Fruit fly (Drosophila melanogaster): ENCODE measurements around the gene mid.

Gene mid

DNA sequence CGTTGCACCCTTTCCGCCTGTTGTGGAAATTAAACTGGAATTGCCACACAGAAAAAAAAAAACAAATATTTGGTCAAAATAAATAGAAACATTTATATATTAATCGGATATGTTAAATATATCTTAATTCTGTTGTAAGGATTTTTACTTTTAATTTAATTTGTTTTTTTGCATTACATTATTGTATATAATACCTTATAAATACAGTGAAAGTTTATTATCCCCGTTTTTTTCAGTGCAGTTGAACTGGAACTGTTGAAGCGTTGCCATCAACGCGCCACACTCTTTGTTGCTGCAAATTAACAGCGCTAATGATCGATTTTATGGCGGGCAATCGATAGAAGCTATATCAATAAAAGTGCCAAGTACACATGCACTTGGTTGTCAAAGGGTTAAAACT is 27.1 kb upstream of the mid start (continued):
- TF ChIP-seq spab (GFP tag; optimal IDR thresholded peaks at IDR 0.05) (no peak), CG11762 (GFP tag; optimal IDR thresholded peaks at IDR 0.05; ENCODE audit: insufficient read depth) (no peak), topi (GFP tag; optimal IDR thresholded peaks at IDR 0.05) (peak; percentile 44), CG11294 (GFP tag; IDR thresholded peaks at IDR 0.05) (no peak), CG16779 (tag; optimal IDR thresholded peaks at IDR 0.05) (no peak), CG10669 (GFP tag; optimal IDR thresholded peaks at IDR 0.05) (peak; percentile 16), Sox102F (GFP tag; optimal IDR thresholded peaks at IDR 0.05) (no peak), salr (GFP tag; optimal IDR thresholded peaks at IDR 0.05) (no peak), ss (GFP tag; optimal IDR thresholded peaks at IDR 0.05) (peak; percentile 24 to 31), svp (GFP tag) (peak; percentile 48), CG34406 (GFP tag; optimal IDR thresholded peaks at IDR 0.05) (peak; percentile 50), acj6 (GFP tag; optimal IDR thresholded peaks at IDR 0.05) (peak; percentile 19), Smox (GFP tag; optimal IDR thresholded peaks at IDR 0.05) (peak; percentile 47), CG6276 (GFP tag; optimal IDR thresholded peaks at IDR 0.05) (peak; percentile 8)

DNA sequence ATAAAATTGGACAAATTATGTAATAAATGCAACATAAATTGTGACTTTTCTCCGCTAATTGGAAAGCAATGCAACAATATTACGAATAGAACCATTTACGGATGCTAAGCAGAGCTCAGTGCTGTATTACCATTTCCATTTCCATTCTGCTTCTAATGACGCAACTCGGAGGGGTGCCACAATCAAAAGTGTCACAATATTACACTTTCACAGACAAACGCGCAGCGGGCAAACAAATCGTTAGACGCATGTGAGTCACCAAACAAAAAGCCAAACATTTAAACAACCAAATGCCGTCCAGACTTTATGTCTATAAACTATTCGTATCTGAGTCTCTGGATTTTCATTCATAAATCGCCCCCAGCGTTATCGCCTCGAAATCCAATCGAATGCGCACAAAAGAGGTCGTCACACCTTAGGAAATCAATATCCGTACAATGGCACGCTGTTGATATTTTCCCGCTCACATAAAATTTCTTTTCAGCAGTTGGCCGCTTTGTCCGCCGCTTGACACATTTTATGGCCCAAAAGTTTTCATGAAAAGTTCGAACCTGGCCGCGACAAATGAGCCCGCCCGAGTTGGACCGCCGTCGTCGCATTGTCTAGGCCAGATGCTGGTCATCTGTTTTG is 18.9 kb upstream of the mid start:
- no peak for TF ChIP-seq spab (GFP tag; optimal IDR thresholded peaks at IDR 0.05)
- TF ChIP-seq fkh (GFP tag; optimal IDR thresholded peaks at IDR 0.05) = peak; percentile 7
- TF ChIP-seq fd59A (GFP tag; optimal IDR thresholded peaks at IDR 0.05) = no peak
- TF ChIP-seq CG6808 (GFP tag; optimal IDR thresholded peaks at IDR 0.05) = no peak

DNA sequence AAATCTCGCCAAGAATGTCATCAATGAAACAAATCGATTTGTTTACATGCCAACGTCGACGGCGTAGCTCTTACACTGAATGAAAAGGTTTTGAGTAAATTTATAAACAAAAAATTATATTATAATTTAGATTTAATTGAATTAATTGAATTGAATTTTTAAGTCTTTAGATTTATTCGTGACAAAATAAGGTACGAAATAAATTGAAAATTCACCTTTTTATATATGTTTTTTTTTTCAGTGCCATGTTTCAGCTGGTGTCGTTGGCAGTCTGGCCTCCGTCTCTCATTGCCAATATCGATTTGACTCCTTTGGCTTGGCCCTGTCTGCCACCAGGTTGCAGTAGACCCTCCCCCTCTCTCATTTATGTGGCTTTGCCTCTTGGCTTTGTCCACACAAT is 16.8 kb upstream of the mid start:
- TF ChIP-seq dsx (GFP tag; optimal IDR thresholded peaks at IDR 0.05; ENCODE audit: poor library complexity, severe bottlenecking) (peak; percentile 69), pdm3 (GFP tag; optimal IDR thresholded peaks at IDR 0.05) (peak; percentile 51), esn (GFP tag; optimal IDR thresholded peaks at IDR 0.05) (peak; percentile 80), fkh (GFP tag; optimal IDR thresholded peaks at IDR 0.05) (no peak), CG7368 (GFP tag; optimal IDR thresholded peaks at IDR 0.05) (peak; percentile 52), CG1621 (tag; optimal IDR thresholded peaks at IDR 0.05) (peak; percentile 63), CG8319 (GFP tag; optimal IDR thresholded peaks at IDR 0.05) (peak; percentile 25), CG8632 (GFP tag; optimal IDR thresholded peaks at IDR 0.05) (peak; percentile 64), topi (GFP tag; optimal IDR thresholded peaks at IDR 0.05) (peak; percentile 74), fd85E (GFP tag; optimal IDR thresholded peaks at IDR 0.05) (peak; percentile 8), CG11762 (GFP tag; optimal IDR thresholded peaks at IDR 0.05; ENCODE audit: insufficient read depth) (peak; percentile 47), spab (GFP tag; optimal IDR thresholded peaks at IDR 0.05) (peak; percentile 77), Eip93F (GFP tag; optimal IDR thresholded peaks at IDR 0.05) (no peak), CG4318 (GFP tag; optimal IDR thresholded peaks at IDR 0.05) (no peak), CG16779 (tag; optimal IDR thresholded peaks at IDR 0.05) (peak; percentile 18), acj6 (GFP tag; optimal IDR thresholded peaks at IDR 0.05) (peak; percentile 77), Hr38 (GFP tag; optimal IDR thresholded peaks at IDR 0.05) (no peak), svp (GFP tag) (peak; percentile 87), CG15336 (GFP tag; IDR thresholded peaks at IDR 0.05) (peak; percentile 51; the same call in 1 of the 2 replicates), fd59A (GFP tag; optimal IDR thresholded peaks at IDR 0.05) (peak; percentile 74), OdsH (GFP tag; optimal IDR thresholded peaks at IDR 0.05) (peak; percentile 70), CG32006 (GFP tag; optimal IDR thresholded peaks at IDR 0.05) (peak; percentile 45), CG6854 (GFP tag; optimal IDR thresholded peaks at IDR 0.05) (peak; percentile 36), CG34406 (GFP tag; optimal IDR thresholded peaks at IDR 0.05) (peak; percentile 72), net (GFP tag; optimal IDR thresholded peaks at IDR 0.05) (peak; percentile 56), dac (GFP tag; optimal IDR thresholded peaks at IDR 0.05) (no peak), Sox15 (GFP tag; optimal IDR thresholded peaks at IDR 0.05) (peak; percentile 23), CG6276 (GFP tag; optimal IDR thresholded peaks at IDR 0.05) (no peak), CG3919 (GFP tag; optimal IDR thresholded peaks at IDR 0.05) (peak; percentile 79), CG10631 (GFP tag; optimal IDR thresholded peaks at IDR 0.05) (peak; percentile 78), CG3032 (tag; optimal IDR thresholded peaks at IDR 0.05) (peak; percentile 79), Blimp-1 (GFP tag; optimal IDR thresholded peaks at IDR 0.05) (peak; percentile 30), Lpt (GFP tag; optimal IDR thresholded peaks at IDR 0.05) (no peak), lz (GFP tag; optimal IDR thresholded peaks at IDR 0.05) (peak; percentile 63), cyc (GFP tag; optimal IDR thresholded peaks at IDR 0.05) (peak; percentile 56), CG11294 (GFP tag; IDR thresholded peaks at IDR 0.05) (no peak), Sox102F (GFP tag; optimal IDR thresholded peaks at IDR 0.05) (peak; percentile 61), Hr39 (GFP tag; optimal IDR thresholded peaks at IDR 0.05) (peak; percentile 34), vri (GFP tag; optimal IDR thresholded peaks at IDR 0.05) (peak; percentile 32)

Data from whole organism, prepupa.